Worm (Caenorhabditis elegans): ENCODE measurements around the gene ZC132.9.
"Not testable (repeated sequence)": the region's sequence is repeated elsewhere in the genome, so short reads cannot be mapped to it uniquely, and the experiment has no call there.

ZC132.9 gene

DNA sequence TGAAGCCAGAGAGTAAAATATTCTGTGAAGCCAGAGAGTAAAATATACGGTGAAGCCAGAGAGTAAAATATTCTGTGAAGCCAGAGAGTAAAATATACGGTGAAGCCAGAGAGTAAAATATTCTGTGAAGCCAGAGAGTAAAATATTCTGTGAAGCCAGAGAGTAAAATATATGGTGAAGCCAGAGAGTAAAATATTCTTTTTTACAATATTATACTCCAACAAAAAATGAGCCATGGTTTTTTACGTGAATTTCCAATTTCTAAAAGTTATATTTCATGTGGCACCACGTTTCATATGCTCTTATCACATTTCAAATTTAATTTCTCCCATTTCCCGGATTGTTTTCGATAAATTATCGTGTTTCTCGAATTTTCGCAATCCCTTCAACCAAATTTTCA, 16.7 kb upstream of the ZC132.9 start, which contains the start of gene irld-1:
Gene irld-1 (plus strand): TSS at position 301 of the 400 bp plus-strand sequence.
- TF ChIP-seq aly-2 (tag; optimal IDR thresholded peaks at IDR 0.05); Y55F3AM.14 (GFP tag; optimal IDR thresholded peaks at IDR 0.05); gmeb-1 (tag; optimal IDR thresholded peaks at IDR 0.05): not testable (repeated sequence)

DNA sequence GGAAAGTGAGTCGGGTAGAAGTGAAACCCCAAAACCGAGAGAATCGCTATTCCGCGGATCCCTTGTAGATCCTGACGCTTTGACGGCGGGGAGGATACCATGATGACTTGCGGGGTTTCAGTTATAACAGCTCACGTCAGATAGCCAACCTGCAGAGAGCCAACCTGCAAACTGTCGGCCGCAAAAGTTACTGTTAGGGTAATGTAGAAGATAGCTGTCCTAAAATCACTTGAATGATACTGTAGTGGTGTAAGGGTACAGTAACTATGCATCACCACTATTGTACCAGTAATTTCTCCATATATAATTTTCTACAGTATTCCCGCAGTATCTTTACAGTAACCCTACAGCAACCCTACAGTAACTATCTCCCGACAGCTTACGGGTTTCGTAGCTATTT, 12.7 kb upstream of the ZC132.9 start, which contains the start of gene oac-12:
Gene oac-12 (minus strand): TSS at position 101 of the 400 bp plus-strand sequence.
- no peak for TF ChIP-seq skn-1 (tag; optimal IDR thresholded peaks at IDR 0.05)

DNA sequence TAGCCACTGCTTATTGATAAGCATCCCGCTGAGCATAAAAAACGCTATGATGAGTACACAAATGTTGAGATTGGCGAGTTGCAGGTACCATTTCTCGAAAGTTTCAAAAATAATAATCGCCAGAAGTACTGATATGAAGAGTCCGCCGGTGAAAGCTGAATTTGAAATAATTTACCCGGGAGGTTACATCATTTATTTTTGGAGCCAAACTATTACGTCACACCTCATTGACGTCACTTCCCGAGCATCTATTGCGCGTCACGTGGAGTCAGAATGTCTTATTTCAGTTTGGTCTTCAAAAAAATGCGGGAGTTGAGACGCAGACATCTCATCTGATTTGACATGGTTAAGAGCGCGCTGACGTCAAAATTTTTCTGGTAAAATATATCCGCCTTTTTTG, 11.1 kb upstream of the ZC132.9 start:
- TF ChIP-seq nhr-21 (tag; optimal IDR thresholded peaks at IDR 0.05) (no peak), lin-39 (tag; optimal IDR thresholded peaks at IDR 0.05) (no peak), R02D3.7 (tag; optimal IDR thresholded peaks at IDR 0.05) (no peak)

DNA sequence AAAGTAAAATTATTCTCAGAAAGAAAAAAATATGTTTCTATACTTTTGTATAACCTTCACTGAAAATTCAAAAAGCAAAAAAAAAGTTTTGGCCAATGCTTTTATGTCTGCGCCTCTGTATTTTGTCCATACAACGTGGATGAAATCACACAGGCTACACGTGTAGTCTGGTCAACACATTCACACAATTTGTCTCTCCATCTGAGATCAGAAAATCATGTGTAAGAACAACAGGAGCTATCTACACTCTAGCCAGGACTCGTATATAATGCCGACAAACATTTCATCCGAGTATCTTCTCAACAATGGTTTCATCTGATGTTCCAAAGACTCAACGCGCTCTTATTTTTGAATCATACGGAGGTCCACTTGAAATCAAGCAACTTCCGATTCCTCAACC, 7.1 kb upstream of the ZC132.9 start, which contains the start of gene D2063.1:
Gene D2063.1 (plus strand): TSS at position 281 of the 400 bp plus-strand sequence.
- no peak for TF ChIP-seq ZK546.5 (tag; optimal IDR thresholded peaks at IDR 0.05)
- TF ChIP-seq blmp-1 (tag; optimal IDR thresholded peaks at IDR 0.05; ENCODE audit: insufficient read depth) = no peak
- TF ChIP-seq nhr-129 (tag; optimal IDR thresholded peaks at IDR 0.05) = peak; percentile 3
- TF ChIP-seq F13H6.1 (tag; optimal IDR thresholded peaks at IDR 0.05) = no peak
- no peak for TF ChIP-seq nhr-77 (tag; optimal IDR thresholded peaks at IDR 0.05)

DNA sequence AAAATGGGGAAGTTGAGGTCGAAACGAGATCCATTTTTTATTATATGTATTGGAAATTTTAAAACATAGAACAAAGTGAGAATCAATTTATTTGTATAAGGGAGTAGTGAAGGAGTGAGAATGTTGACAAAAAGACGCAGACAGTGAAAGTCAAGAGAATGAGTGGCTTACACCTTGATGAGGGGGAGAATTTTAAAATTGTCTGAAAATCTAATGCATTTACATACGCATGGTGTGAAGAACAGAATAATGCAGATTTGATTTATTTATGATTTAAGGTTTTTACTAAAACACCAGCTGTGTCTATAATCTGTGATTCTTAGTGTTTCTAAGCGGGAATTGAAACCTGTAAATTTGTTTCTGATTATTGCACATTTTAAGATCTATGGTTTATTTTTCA, 5.6 kb upstream of the ZC132.9 start, which contains the start of gene nhr-125:
Gene nhr-125 (minus strand): TSS at position 101 of the 400 bp plus-strand sequence.
- TF ChIP-seq nhr-6 (tag; optimal IDR thresholded peaks at IDR 0.05) = no peak
- no peak for TF ChIP-seq dmd-4 (tag; optimal IDR thresholded peaks at IDR 0.05)
- no peak for TF ChIP-seq mbf-1 (tag; optimal IDR thresholded peaks at IDR 0.05)
- no peak for TF ChIP-seq aly-2 (tag; optimal IDR thresholded peaks at IDR 0.05)
- TF ChIP-seq egl-27 (tag; optimal IDR thresholded peaks at IDR 0.05) = no peak
- TF ChIP-seq ceh-16 (tag; optimal IDR thresholded peaks at IDR 0.05) = no peak
- no peak for TF ChIP-seq sem-4 (tag; optimal IDR thresholded peaks at IDR 0.05)
- TF ChIP-seq unc-62 (GFP tag; optimal IDR thresholded peaks at IDR 0.05) = no peak
- TF ChIP-seq sma-9 (GFP tag; optimal IDR thresholded peaks at IDR 0.05) = no peak
- TF ChIP-seq sma-9 (tag; optimal IDR thresholded peaks at IDR 0.05) = no peak
- no peak for TF ChIP-seq lin-13 (GFP tag; optimal IDR thresholded peaks at IDR 0.05)
- no peak for TF ChIP-seq ztf-1 (GFP tag; conservative IDR thresholded peaks at IDR 0.05)
- TF ChIP-seq nhr-10 (tag; optimal IDR thresholded peaks at IDR 0.05) = no peak
- no peak for TF ChIP-seq ceh-82 (tag; optimal IDR thresholded peaks at IDR 0.05)
- TF ChIP-seq mdl-1 (tag; optimal IDR thresholded peaks at IDR 0.05) = no peak
- TF ChIP-seq ZK546.5 (tag; optimal IDR thresholded peaks at IDR 0.05) = no peak
- no peak for TF ChIP-seq elt-1 (tag; optimal IDR thresholded peaks at IDR 0.05)
- TF ChIP-seq nhr-129 (tag; optimal IDR thresholded peaks at IDR 0.05) = no peak
- TF ChIP-seq sma-3 (GFP tag; optimal IDR thresholded peaks at IDR 0.05) = no peak

DNA sequence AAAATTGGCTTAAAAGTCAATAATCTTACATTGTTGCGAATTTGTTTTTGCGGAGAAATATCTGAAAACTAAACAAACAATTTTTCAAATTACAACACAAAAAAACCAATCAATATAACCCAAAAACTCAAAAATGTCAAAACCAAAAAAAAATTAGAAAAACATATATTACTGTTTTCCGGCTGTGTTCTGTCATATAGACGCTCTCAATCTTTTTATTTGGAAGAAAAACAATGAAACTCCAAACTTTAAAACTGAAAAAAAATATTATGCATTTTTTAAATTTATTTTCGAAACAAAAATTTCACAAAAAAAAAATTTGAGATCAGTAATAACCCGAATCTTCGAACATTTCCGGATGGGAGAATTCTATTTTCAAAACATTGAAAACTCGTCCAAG, 2.9 kb upstream of the ZC132.9 start, which contains the start of gene R02D1.2:
Gene R02D1.2 (minus strand): TSS at position 101 of the 400 bp plus-strand sequence.
- TF ChIP-seq ceh-82 (tag; optimal IDR thresholded peaks at IDR 0.05) = no peak
- TF ChIP-seq elt-1 (tag; optimal IDR thresholded peaks at IDR 0.05) = no peak
- no peak for TF ChIP-seq sma-3 (GFP tag; optimal IDR thresholded peaks at IDR 0.05)
- no peak for TF ChIP-seq nhr-25 (tag; optimal IDR thresholded peaks at IDR 0.05)
- no peak for TF ChIP-seq lsy-2 (tag; optimal IDR thresholded peaks at IDR 0.05)
- no peak for TF ChIP-seq ztf-4 (tag; optimal IDR thresholded peaks at IDR 0.05)
- TF ChIP-seq ztf-11 (tag; optimal IDR thresholded peaks at IDR 0.05) = no peak
- no peak for TF ChIP-seq egl-27 (tag; optimal IDR thresholded peaks at IDR 0.05)
- no peak for TF ChIP-seq nhr-6 (tag; optimal IDR thresholded peaks at IDR 0.05)
- no peak for TF ChIP-seq C34F6.9 (tag; optimal IDR thresholded peaks at IDR 0.05)
- no peak for TF ChIP-seq fos-1 (tag; optimal IDR thresholded peaks at IDR 0.05)
- no peak for TF ChIP-seq lin-11 (tag; optimal IDR thresholded peaks at IDR 0.05)
- no peak for TF ChIP-seq ztf-1 (GFP tag; conservative IDR thresholded peaks at IDR 0.05)
- no peak for TF ChIP-seq F13H6.1 (tag; optimal IDR thresholded peaks at IDR 0.05)
- no peak for TF ChIP-seq sem-4 (tag; optimal IDR thresholded peaks at IDR 0.05)
- TF ChIP-seq crh-2 (tag; optimal IDR thresholded peaks at IDR 0.05) = no peak
- TF ChIP-seq ama-1 (optimal IDR thresholded peaks at IDR 0.05) = no peak
- TF ChIP-seq gmeb-1 (tag; optimal IDR thresholded peaks at IDR 0.05) = no peak

All from whole organism, L2 larva.